Worm (Caenorhabditis elegans): ENCODE measurements around the gene T14F9.2.

ce11 chrX:2199140-2199539 lies 35.0 kb upstream of the T14F9.2 start, which contains the start of gene T24C12.1:
- TF ChIP-seq lin-26 (GFP tag; IDR thresholded peaks at IDR 0.05) (no peak), efl-1 (GFP tag; optimal IDR thresholded peaks at IDR 0.05) (no peak), B0261.1 (tag; optimal IDR thresholded peaks at IDR 0.05) (no peak), ama-1 (optimal IDR thresholded peaks at IDR 0.05) (no peak), ama-1 (GFP tag; optimal IDR thresholded peaks at IDR 0.05) (no peak), K12H6.12 (tag; optimal IDR thresholded peaks at IDR 0.05) (no peak), ekl-4 (GFP tag; IDR thresholded peaks at IDR 0.05) (no peak), F57C9.4 (tag; optimal IDR thresholded peaks at IDR 0.05) (no peak)

Data from whole organism, young adult.